Worm (Caenorhabditis elegans) whole organism, early embryonic: ENCODE data around the gene C40H5.2.

ENCODE experiments used
- B0310.2 ChIP-seq: sonication (generic microtip); optimal IDR thresholded peaks from 2 replicates; lab custom pipeline; 2016; ENCODE audit warnings: mild to moderate bottlenecking, missing genetic modification characterization, missing compliant biosample characterization
- F13C5.2 ChIP-seq: sonication (generic microtip); optimal IDR thresholded peaks from 2 replicates; lab custom pipeline; 2017; ENCODE audit warnings: mild to moderate bottlenecking, missing genetic modification characterization, inconsistent platforms, missing compliant biosample characterization
- aly-1 ChIP-seq: sonication (generic microtip); optimal IDR thresholded peaks from 2 replicates; lab custom pipeline; 2016; ENCODE audit warnings: missing genetic modification characterization, missing compliant biosample characterization
- ama-1 ChIP-seq: fragments of 150-350 bp; optimal IDR thresholded peaks from 2 replicates; lab custom pipeline; 2014
- ceh-13 ChIP-seq: fragments of 200-800 bp; sonication (Bioruptor generic); optimal IDR thresholded peaks from 2 replicates; lab custom pipeline; 2018; ENCODE audit warnings: mild to moderate bottlenecking, missing genetic modification characterization, missing compliant biosample characterization
- ceh-36 ChIP-seq: sonication (generic microtip); optimal IDR thresholded peaks from 2 replicates; lab custom pipeline; 2016; ENCODE audit warnings: missing genetic modification characterization, inconsistent platforms, missing compliant biosample characterization
- ets-7 ChIP-seq: sonication (generic microtip); optimal IDR thresholded peaks from 2 replicates; lab custom pipeline; 2016; ENCODE audit warnings: missing genotype, missing genetic modification characterization, missing compliant biosample characterization
- flt-1 ChIP-seq: fragments of 200-800 bp; sonication (Bioruptor generic); IDR thresholded peaks from 2 replicates; pipeline ENCODE4 v1.3.6; 2022; ENCODE audit warnings: missing genetic modification characterization, missing compliant biosample characterization
- hmbx-1 ChIP-seq: sonication (generic microtip); optimal IDR thresholded peaks from 2 replicates; lab custom pipeline; 2016; ENCODE audit warnings: mild to moderate bottlenecking, missing genetic modification characterization, missing compliant biosample characterization
- hmg-4 ChIP-seq: fragments of 200-800 bp; sonication (Bioruptor generic); optimal IDR thresholded peaks from 2 replicates; lab custom pipeline; 2018; ENCODE audit warnings: mild to moderate bottlenecking, missing genetic modification characterization, missing compliant biosample characterization
- hnd-1 ChIP-seq: sonication (generic microtip); optimal IDR thresholded peaks from 2 replicates; lab custom pipeline; 2016; ENCODE audit warnings: missing genetic modification characterization, missing compliant biosample characterization
- pes-1 ChIP-seq: fragments of 200-800 bp; sonication (Bioruptor generic); IDR thresholded peaks from 2 replicates; pipeline ENCODE4 v1.3.6; 2022; ENCODE audit warnings: missing genetic modification reagents, missing genetic modification characterization, missing compliant biosample characterization
- scrt-1 ChIP-seq: fragments of 200-800 bp; sonication (Bioruptor generic); IDR thresholded peaks from 2 replicates; pipeline ENCODE4 v1.3.6; 2022; ENCODE audit warnings: missing genetic modification characterization, missing compliant biosample characterization
- sea-1 ChIP-seq: fragments of 200-800 bp; sonication (Bioruptor generic); conservative IDR thresholded peaks from 2 replicates; pipeline ENCODE4 v1.3.6; 2022; ENCODE audit warnings: missing genetic modification characterization, missing compliant biosample characterization
- tbx-11 ChIP-seq: fragments of 200-800 bp; sonication (Bioruptor generic); IDR thresholded peaks from 2 replicates; pipeline ENCODE4 v1.3.6; 2022; ENCODE audit warnings: missing genetic modification characterization, missing compliant biosample characterization
- tbx-37 ChIP-seq: fragments of 200-800 bp; sonication (Bioruptor generic); conservative IDR thresholded peaks from 2 replicates; pipeline ENCODE4 v1.3.6; 2022; ENCODE audit warnings: missing genetic modification reagents, missing genetic modification characterization, missing compliant biosample characterization
- tra-4 ChIP-seq: sonication (generic microtip); optimal IDR thresholded peaks from 2 replicates; lab custom pipeline; 2017; ENCODE audit warnings: missing genetic modification characterization, missing compliant biosample characterization

The C40H5.2 gene

DNA sequence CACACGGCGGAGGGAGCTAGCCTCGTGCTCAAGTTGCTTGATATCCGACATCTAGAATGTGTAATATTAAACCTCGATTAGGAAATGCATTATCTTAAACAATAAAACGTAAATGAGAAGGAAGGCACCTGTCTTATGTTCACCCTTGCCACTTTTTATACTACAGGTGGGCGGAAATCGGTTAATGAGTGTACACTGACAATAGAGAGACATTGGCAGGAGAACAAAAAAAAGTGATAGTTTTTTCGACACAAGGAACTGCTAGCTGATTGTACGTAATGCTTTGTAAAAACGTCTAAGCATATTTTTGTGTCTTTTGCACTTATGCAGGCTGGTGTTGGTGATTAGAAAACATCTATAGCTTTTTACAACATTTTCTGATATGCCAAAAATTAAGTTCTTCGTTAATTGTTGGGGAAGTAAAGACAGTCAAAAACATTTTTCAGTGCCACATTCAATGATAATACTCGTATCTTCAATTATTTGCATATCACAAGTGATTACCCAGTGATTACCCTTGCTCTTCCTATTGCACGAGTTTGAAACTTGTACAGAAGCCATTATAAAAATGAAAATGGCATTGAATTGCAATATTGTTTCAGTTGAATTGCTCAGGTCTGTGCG is 33.5 kb upstream of the C40H5.2 start, which contains the start of gene col-180:
col-180 (minus strand) TSS at position 51 of the 624 bp plus-strand sequence.
- no peak for TF ChIP-seq pes-1
- no peak for TF ChIP-seq ama-1 (lab: Kevin White, UChicago)
- no peak for TF ChIP-seq flt-1
- TF ChIP-seq hnd-1 (tag; lab: Kevin White, UChicago) = no peak
- no peak for TF ChIP-seq ets-7 (tag; lab: Kevin White, UChicago)
- TF ChIP-seq sea-1 (GFP tag; lab: Robert Waterston, UW) = no peak
- no peak for TF ChIP-seq hmbx-1
- TF ChIP-seq hmg-4 (GFP tag; lab: Kevin White, UChicago) = no peak

DNA sequence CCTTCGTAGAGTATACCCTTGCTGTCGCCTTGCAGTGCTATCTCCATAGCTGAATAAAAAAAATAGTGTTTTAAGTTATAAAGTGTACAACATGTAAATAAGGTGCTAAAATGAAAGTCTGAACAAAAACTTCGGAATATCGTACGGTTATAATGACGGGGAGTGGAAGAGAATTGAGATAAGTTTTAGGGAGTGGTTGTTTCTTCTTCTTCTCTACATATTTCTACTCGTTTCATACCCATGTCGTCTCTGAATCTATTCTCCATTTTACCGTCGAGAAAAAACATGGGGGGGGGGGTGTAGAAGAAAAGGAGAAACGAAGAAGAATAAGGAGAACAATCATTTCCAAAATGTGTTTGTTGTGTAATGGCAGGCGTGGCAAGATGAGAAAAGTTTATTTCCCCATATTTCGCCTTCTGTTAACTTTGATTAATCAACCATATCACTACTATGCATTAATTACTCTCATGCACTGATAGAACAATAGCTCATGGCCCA is 29.4 kb upstream of the C40H5.2 start, which contains the start of gene C44C10.9:
C44C10.9 (minus strand) TSS at position 51 of the 498 bp plus-strand sequence.
- TF ChIP-seq hmg-4 (GFP tag; lab: Kevin White, UChicago) (no peak), ceh-13 (GFP tag; lab: Kevin White, UChicago) (no peak), tra-4 (tag; lab: Kevin White, UChicago) (no peak), flt-1 (no peak), ets-7 (tag; lab: Kevin White, UChicago) (no peak), pes-1 (no peak), sea-1 (GFP tag; lab: Robert Waterston, UW) (no peak), aly-1 (no peak), scrt-1 (no peak), hnd-1 (tag; lab: Kevin White, UChicago) (no peak)

DNA sequence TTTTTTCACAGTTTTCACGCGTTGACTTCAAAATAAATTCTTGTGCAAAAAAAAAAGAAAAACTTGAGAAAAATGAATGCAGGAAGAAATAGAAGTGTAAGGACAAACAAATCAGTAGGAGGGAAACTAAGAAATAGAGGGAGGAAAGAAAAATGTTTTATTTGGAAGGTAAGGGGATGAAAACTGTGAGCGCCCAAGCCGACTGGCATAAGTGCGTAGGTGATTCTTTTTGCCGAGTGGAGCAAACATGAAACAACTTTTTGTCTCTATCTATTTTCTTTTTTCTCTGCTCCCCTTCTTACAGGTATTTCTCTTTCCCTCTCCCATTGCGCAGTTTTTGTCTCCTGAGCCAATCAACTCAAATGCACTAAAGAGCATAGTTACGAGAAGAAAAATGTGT is 27.1 kb upstream of the C40H5.2 start:
- TF ChIP-seq scrt-1 = no peak
- no peak for TF ChIP-seq ama-1 (lab: Kevin White, UChicago)
- no peak for TF ChIP-seq ceh-36

DNA sequence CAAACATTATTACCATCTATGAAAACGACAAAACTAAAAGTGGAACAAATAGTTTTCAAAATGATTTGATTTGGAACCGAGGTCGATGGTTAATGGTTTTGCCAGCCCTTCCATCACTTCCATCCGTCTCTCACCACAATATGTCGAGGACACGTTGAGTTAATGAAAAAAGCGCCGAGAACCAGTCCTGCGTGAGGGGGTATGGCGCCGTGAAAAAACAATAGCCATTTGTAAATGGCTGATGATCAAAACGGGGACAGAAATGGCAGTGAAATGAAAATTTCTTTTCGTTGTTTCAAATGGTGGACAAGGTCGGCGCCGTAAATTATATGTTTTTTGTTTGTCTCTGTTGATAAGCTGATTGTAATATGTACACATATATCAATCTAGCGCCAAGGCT is 25.8 kb upstream of the C40H5.2 start:
- TF ChIP-seq tra-4 (tag; lab: Kevin White, UChicago) = no peak
- TF ChIP-seq tbx-11 = no peak
- TF ChIP-seq ceh-13 (GFP tag; lab: Kevin White, UChicago) = no peak
- no peak for TF ChIP-seq hnd-1 (tag; lab: Kevin White, UChicago)
- no peak for TF ChIP-seq F13C5.2 (tag; lab: Kevin White, UChicago)
- no peak for TF ChIP-seq tbx-37
- TF ChIP-seq sea-1 (GFP tag; lab: Robert Waterston, UW) = no peak
- no peak for TF ChIP-seq B0310.2 (tag; lab: Kevin White, UChicago)
- TF ChIP-seq hmg-4 (GFP tag; lab: Kevin White, UChicago) = no peak
- TF ChIP-seq hmbx-1 = no peak
- TF ChIP-seq aly-1 = no peak
- no peak for TF ChIP-seq flt-1
- TF ChIP-seq scrt-1 = no peak
- no peak for TF ChIP-seq ama-1 (lab: Kevin White, UChicago)
- no peak for TF ChIP-seq ets-7 (tag; lab: Kevin White, UChicago)
- TF ChIP-seq pes-1 = no peak
- TF ChIP-seq ceh-36 = no peak

DNA sequence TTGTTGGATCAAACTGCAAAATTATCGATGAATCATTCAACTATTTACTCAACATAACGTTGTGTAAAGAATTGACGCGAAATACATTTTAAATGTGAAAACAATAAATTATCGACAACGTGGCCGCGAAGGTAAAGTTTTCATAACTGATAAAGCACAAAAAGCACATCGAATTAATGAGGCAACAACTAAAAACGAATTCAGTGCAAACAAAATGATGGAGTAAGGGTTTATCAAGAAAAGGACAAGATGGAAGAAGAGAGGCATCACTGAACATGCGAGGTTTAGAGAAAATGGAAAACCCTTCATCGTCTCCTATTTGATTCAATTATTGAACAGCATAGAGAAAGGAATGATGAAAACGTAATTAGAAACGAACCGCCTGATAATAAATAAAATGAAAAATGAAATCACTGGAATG is 22.1 kb upstream of the C40H5.2 start, which contains the start of gene D1053.4:
D1053.4 (minus strand) TSS at position 20 of the 421 bp plus-strand sequence.
- TF ChIP-seq hmg-4 (GFP tag; lab: Kevin White, UChicago) = no peak

DNA sequence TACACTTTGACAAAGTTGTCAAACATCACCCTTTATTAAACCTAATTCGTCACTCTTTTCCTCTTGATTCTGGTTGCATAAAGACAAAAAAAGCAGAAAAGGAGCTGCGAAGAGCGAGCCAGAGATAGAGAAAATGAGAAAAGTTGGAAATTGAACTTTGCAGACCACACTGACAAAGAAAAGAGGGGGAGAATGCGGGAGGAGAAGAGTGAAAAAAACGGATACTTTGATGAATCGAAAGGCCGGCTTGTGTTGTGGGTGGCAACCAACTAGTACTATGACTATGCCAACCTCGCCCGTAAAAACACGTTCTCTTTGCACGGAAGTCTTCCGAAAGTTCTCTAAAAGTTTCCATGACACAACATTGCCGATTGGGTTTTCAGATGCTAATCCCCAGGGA is 20.2 kb upstream of the C40H5.2 start:
- no peak for TF ChIP-seq pes-1
- no peak for TF ChIP-seq hmbx-1
- TF ChIP-seq ceh-36 = no peak
- TF ChIP-seq ama-1 (lab: Kevin White, UChicago) = no peak
- no peak for TF ChIP-seq flt-1
- TF ChIP-seq sea-1 (GFP tag; lab: Robert Waterston, UW) = no peak
- TF ChIP-seq hnd-1 (tag; lab: Kevin White, UChicago) = no peak
- no peak for TF ChIP-seq ets-7 (tag; lab: Kevin White, UChicago)
- no peak for TF ChIP-seq B0310.2 (tag; lab: Kevin White, UChicago)
- TF ChIP-seq ceh-13 (GFP tag; lab: Kevin White, UChicago) = no peak
- no peak for TF ChIP-seq hmg-4 (GFP tag; lab: Kevin White, UChicago)
- no peak for TF ChIP-seq tra-4 (tag; lab: Kevin White, UChicago)
- TF ChIP-seq scrt-1 = no peak
- no peak for TF ChIP-seq F13C5.2 (tag; lab: Kevin White, UChicago)
- TF ChIP-seq tbx-11 = no peak
- no peak for TF ChIP-seq tbx-37
- TF ChIP-seq aly-1 = no peak

DNA sequence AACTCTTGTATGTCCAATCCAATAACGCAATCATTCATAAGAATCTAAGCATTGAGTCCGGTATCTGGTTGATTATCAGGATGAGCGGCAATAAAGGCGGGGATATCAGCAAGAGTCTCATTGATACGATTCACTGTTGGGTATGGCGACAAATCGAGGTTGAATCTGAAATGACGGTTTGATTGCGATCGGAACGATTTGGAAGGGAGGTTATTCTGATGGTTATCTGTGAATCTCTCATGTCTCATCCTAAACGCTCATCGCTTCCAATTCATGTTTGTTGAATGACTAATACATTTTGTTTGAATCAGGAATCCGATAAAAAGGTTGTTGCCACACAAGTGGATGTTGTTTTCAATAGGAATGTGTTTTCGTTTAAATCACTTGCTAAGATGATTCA is 19.4 kb upstream of the C40H5.2 start:
- TF ChIP-seq aly-1 (no peak), tbx-11 (no peak), tra-4 (tag; lab: Kevin White, UChicago) (no peak), hmg-4 (GFP tag; lab: Kevin White, UChicago) (no peak), ets-7 (tag; lab: Kevin White, UChicago) (no peak), F13C5.2 (tag; lab: Kevin White, UChicago) (no peak), tbx-37 (no peak), hnd-1 (tag; lab: Kevin White, UChicago) (no peak), scrt-1 (no peak), B0310.2 (tag; lab: Kevin White, UChicago) (no peak)

DNA sequence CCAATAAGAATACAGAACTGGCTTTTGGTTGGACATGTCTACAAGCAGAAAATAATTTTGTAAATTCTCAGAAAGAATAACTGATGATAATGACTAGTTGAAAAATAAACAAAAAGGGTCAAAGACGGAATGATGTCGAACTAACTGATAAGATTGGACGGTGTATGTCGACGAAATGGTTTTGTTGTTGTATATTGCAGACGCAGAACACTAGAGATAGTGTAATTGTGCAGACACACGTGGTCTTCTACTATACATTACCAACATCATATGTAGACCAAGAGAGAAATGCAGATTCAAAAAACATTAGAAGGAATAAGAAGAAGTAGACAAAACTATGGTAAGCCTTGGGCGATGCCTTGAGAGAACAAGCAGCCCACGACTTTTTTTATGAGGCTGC is 18.1 kb upstream of the C40H5.2 start, which contains the start of the genes gst-42 and D1053.2:
gst-42 (minus strand) TSS at position 176 of the 400 bp plus-strand sequence.
D1053.2 (plus strand) TSS at position 391 of the 400 bp plus-strand sequence.
- no peak for TF ChIP-seq hmg-4 (GFP tag; lab: Kevin White, UChicago)
- TF ChIP-seq tbx-11 = no peak
- TF ChIP-seq ama-1 (lab: Kevin White, UChicago) = no peak
- TF ChIP-seq hmbx-1 = no peak
- TF ChIP-seq ceh-36 = no peak
- no peak for TF ChIP-seq tbx-37
- TF ChIP-seq hnd-1 (tag; lab: Kevin White, UChicago) = no peak
- no peak for TF ChIP-seq tra-4 (tag; lab: Kevin White, UChicago)
- no peak for TF ChIP-seq B0310.2 (tag; lab: Kevin White, UChicago)
- no peak for TF ChIP-seq flt-1
- no peak for TF ChIP-seq F13C5.2 (tag; lab: Kevin White, UChicago)
- TF ChIP-seq scrt-1 = no peak
